Fruit fly (Drosophila melanogaster): ENCODE results near the gene Gfat1.

The Gfat1 gene

dm6 chr3R:4178750-4179485 is 52.7 kb downstream of the Gfat1 start:
- no peak for TF ChIP-seq emc (GFP tag; optimal IDR thresholded peaks at IDR 0.05)
- no peak for TF ChIP-seq CG8765 (GFP tag; IDR thresholded peaks at IDR 0.05)
- peak; percentile 61 for TF ChIP-seq sens (GFP tag)
- TF ChIP-seq Chrac-16 (GFP tag; optimal IDR thresholded peaks at IDR 0.05) = no peak
- TF ChIP-seq org-1 (GFP tag; optimal IDR thresholded peaks at IDR 0.05) = no peak
- TF ChIP-seq Med (GFP tag) = peak; percentile 57
- no peak for TF ChIP-seq tx (GFP tag; optimal IDR thresholded peaks at IDR 0.05)
- no peak for TF ChIP-seq Mes4 (GFP tag; optimal IDR thresholded peaks at IDR 0.05)
- peak; percentile 7 for TF ChIP-seq CG2678 (tag; optimal IDR thresholded peaks at IDR 0.05)
- TF ChIP-seq E2f2 (GFP tag; IDR thresholded peaks at IDR 0.05) = no peak
- no peak for TF ChIP-seq CG4707 (GFP tag; optimal IDR thresholded peaks at IDR 0.05)
- TF ChIP-seq Oli (tag; optimal IDR thresholded peaks at IDR 0.05) = no peak
- no peak for TF ChIP-seq CG6689 (GFP tag; IDR thresholded peaks at IDR 0.05)
- TF ChIP-seq eyg (GFP tag; optimal IDR thresholded peaks at IDR 0.05) = no peak
- no peak for TF ChIP-seq CG15011 (GFP tag; optimal IDR thresholded peaks at IDR 0.05)
- TF ChIP-seq Hr51 (GFP tag; optimal IDR thresholded peaks at IDR 0.05) = peak in 1 of 2 experiments; percentile 11
- peak; percentile 3 for TF ChIP-seq CG9437 (GFP tag; optimal IDR thresholded peaks at IDR 0.05)
- no peak for TF ChIP-seq twi (tag; optimal IDR thresholded peaks at IDR 0.05)
- no peak for TF ChIP-seq TFAM (GFP tag; optimal IDR thresholded peaks at IDR 0.05)
- peak; percentile 9 for TF ChIP-seq CG15269 (tag; optimal IDR thresholded peaks at IDR 0.05)
- peak; percentile 93 for TF ChIP-seq Meics (GFP tag; optimal IDR thresholded peaks at IDR 0.05)
- TF ChIP-seq Side (GFP tag; optimal IDR thresholded peaks at IDR 0.05) = no peak
- no peak for TF ChIP-seq Aef1 (GFP tag; IDR thresholded peaks at IDR 0.05)
- no peak for TF ChIP-seq Kr (GFP tag; optimal IDR thresholded peaks at IDR 0.05)
- no peak for TF ChIP-seq pnt (GFP tag; optimal IDR thresholded peaks at IDR 0.05)
- TF ChIP-seq CG6813 (GFP tag; optimal IDR thresholded peaks at IDR 0.05) = no peak
- TF ChIP-seq da (GFP tag; optimal IDR thresholded peaks at IDR 0.05) = no peak
- TF ChIP-seq CG3281 (GFP tag; optimal IDR thresholded peaks at IDR 0.05) = no peak
- TF ChIP-seq CG17802 (tag; optimal IDR thresholded peaks at IDR 0.05) = peak; percentile 47
- peak; percentile 12 for TF ChIP-seq Antp (GFP tag; optimal IDR thresholded peaks at IDR 0.05)
- no peak for TF ChIP-seq CrebB (tag; optimal IDR thresholded peaks at IDR 0.05)
- TF ChIP-seq CG17359 (tag; optimal IDR thresholded peaks at IDR 0.05) = no peak
- peak; percentile 22 for TF ChIP-seq CG30403 (GFP tag; optimal IDR thresholded peaks at IDR 0.05)
- TF ChIP-seq row (GFP tag; IDR thresholded peaks at IDR 0.05) = peak; percentile 15; the same call in 1 of the 3 replicates
- TF ChIP-seq cas (GFP tag; IDR thresholded peaks at IDR 0.05) = no peak
- no peak for TF ChIP-seq fd102C (GFP tag; optimal IDR thresholded peaks at IDR 0.05)
- no peak for TF ChIP-seq crc (GFP tag; optimal IDR thresholded peaks at IDR 0.05)
- TF ChIP-seq ERR (GFP tag; optimal IDR thresholded peaks at IDR 0.05) = no peak
- 0 out of 3 replicates have a peak, but pooled peaks have one; percentile 12 for TF ChIP-seq CG17361 (GFP tag; IDR thresholded peaks at IDR 0.05)
- TF ChIP-seq peb (GFP tag; IDR thresholded peaks at IDR 0.05) = no peak
- TF ChIP-seq gem (tag; optimal IDR thresholded peaks at IDR 0.05) = peak; percentile 12
- no peak for TF ChIP-seq CG16779 (GFP tag; IDR thresholded peaks at IDR 0.05)
- TF ChIP-seq CG8290 (GFP tag; optimal IDR thresholded peaks at IDR 0.05) = no peak
- TF ChIP-seq CG8290 (tag; optimal IDR thresholded peaks at IDR 0.05) = peak in 1 of 2 experiments; percentile 33
- no peak for TF ChIP-seq NfI (GFP tag; optimal IDR thresholded peaks at IDR 0.05)
- peak; percentile 9 for TF ChIP-seq Blimp-1 (GFP tag; optimal IDR thresholded peaks at IDR 0.05)
- TF ChIP-seq vvl (GFP tag; IDR thresholded peaks at IDR 0.05) = peak; percentile 52; the same call in 1 of the 2 replicates
- no peak for TF ChIP-seq CG31388 (GFP tag; optimal IDR thresholded peaks at IDR 0.05)
- TF ChIP-seq Ptx1 (GFP tag; IDR thresholded peaks at IDR 0.05) = 0 out of 2 replicates have a peak, but pooled peaks have one; percentile 15
- peak; percentile 64 for TF ChIP-seq CG12769 (tag; optimal IDR thresholded peaks at IDR 0.05)
